Worm (Caenorhabditis elegans): Measurements from ENCODE around the gene Y76B12C.8.

Gene Y76B12C.8

ce11 chrIV:1953132-1953629 is 26.6 kb upstream of the Y76B12C.8 start, which contains the start of gene F52C12.2:
F52C12.2 (plus strand) TSS chrIV:1953579.
- TF ChIP-seq elt-2 (tag; optimal IDR thresholded peaks at IDR 0.05) (peak; percentile 45), pax-1 (tag; optimal IDR thresholded peaks at IDR 0.05) (no peak), unc-86 (tag; optimal IDR thresholded peaks at IDR 0.05) (peak; percentile 19), ceh-48 (tag; optimal IDR thresholded peaks at IDR 0.05) (peak; percentile 5), sox-2 (GFP tag; IDR thresholded peaks at IDR 0.05) (no peak), ceh-6 (GFP tag; optimal IDR thresholded peaks at IDR 0.05) (no peak), unc-42 (tag; optimal IDR thresholded peaks at IDR 0.05) (peak; percentile 63)

- TF ChIP-seq C08G9.2 (tag; optimal IDR thresholded peaks at IDR 0.05): no peak
- no peak for TF ChIP-seq hlh-6 (tag; optimal IDR thresholded peaks at IDR 0.05)
These were observed 23.4 kb upstream of the Y76B12C.8 start, which contains the start of gene F52C12.6 for ce11 chrIV:1956411-1956810. F52C12.6 (plus strand) TSS chrIV:1956711.

ce11 chrIV:1959554-1959953 is 20.2 kb upstream of the Y76B12C.8 start, which contains the start of gene tdpo-1:
tdpo-1 (plus strand) TSS chrIV:1959854.
- TF ChIP-seq hlh-6 (tag; optimal IDR thresholded peaks at IDR 0.05) (no peak), ref-2 (tag; optimal IDR thresholded peaks at IDR 0.05) (no peak), ahr-1 (tag; optimal IDR thresholded peaks at IDR 0.05) (no peak), madf-2 (tag; optimal IDR thresholded peaks at IDR 0.05) (no peak), ceh-6 (GFP tag; optimal IDR thresholded peaks at IDR 0.05) (no peak), unc-3 (GFP tag; conservative IDR thresholded peaks at IDR 0.05) (no peak), unc-3 (tag; optimal IDR thresholded peaks at IDR 0.05) (no peak), hlh-15 (tag; optimal IDR thresholded peaks at IDR 0.05) (no peak), ceh-14 (tag; optimal IDR thresholded peaks at IDR 0.05) (no peak), hlh-8 (tag; optimal IDR thresholded peaks at IDR 0.05) (no peak), lin-11 (tag; optimal IDR thresholded peaks at IDR 0.05) (no peak), odd-2 (tag; optimal IDR thresholded peaks at IDR 0.05) (no peak), ceh-18 (tag; optimal IDR thresholded peaks at IDR 0.05) (no peak), ama-1 (optimal IDR thresholded peaks at IDR 0.05) (no peak), pax-1 (tag; optimal IDR thresholded peaks at IDR 0.05) (no peak), rnt-1 (tag; optimal IDR thresholded peaks at IDR 0.05) (no peak), hlh-13 (GFP tag; optimal IDR thresholded peaks at IDR 0.05) (no peak), gmeb-2 (tag; optimal IDR thresholded peaks at IDR 0.05) (no peak), fkh-10 (GFP tag; optimal IDR thresholded peaks at IDR 0.05) (no peak), pag-3 (tag; optimal IDR thresholded peaks at IDR 0.05; ENCODE audit: borderline replicate concordance) (no peak)

ce11 chrIV:1963247-1963646 is 16.5 kb upstream of the Y76B12C.8 start, which contains the start of gene ulp-3:
ulp-3 (plus strand) TSS chrIV:1963634.
- TF ChIP-seq ets-4 (tag; optimal IDR thresholded peaks at IDR 0.05): no peak
- no peak for TF ChIP-seq hlh-15 (tag; optimal IDR thresholded peaks at IDR 0.05)
- TF ChIP-seq elt-2 (tag; optimal IDR thresholded peaks at IDR 0.05): no peak
- no peak for TF ChIP-seq dve-1 (tag; optimal IDR thresholded peaks at IDR 0.05)
- no peak for TF ChIP-seq ceh-14 (tag; optimal IDR thresholded peaks at IDR 0.05)
- TF ChIP-seq ceh-9 (tag; optimal IDR thresholded peaks at IDR 0.05): no peak
- no peak for TF ChIP-seq unc-55 (GFP tag; optimal IDR thresholded peaks at IDR 0.05)
- no peak for TF ChIP-seq hlh-8 (tag; optimal IDR thresholded peaks at IDR 0.05)
- TF ChIP-seq npax-4 (tag; optimal IDR thresholded peaks at IDR 0.05): no peak
- TF ChIP-seq ref-2 (tag; optimal IDR thresholded peaks at IDR 0.05): no peak
- no peak for TF ChIP-seq ceh-45 (GFP tag; IDR thresholded peaks at IDR 0.05)
- no peak for TF ChIP-seq elt-4 (tag; optimal IDR thresholded peaks at IDR 0.05)
- TF ChIP-seq che-1 (tag; optimal IDR thresholded peaks at IDR 0.05): no peak
- no peak for TF ChIP-seq ceh-19 (GFP tag; optimal IDR thresholded peaks at IDR 0.05)
- no peak for TF ChIP-seq ceh-48 (tag; optimal IDR thresholded peaks at IDR 0.05)
- no peak for TF ChIP-seq sdc-2 (tag; optimal IDR thresholded peaks at IDR 0.05)
